Worm (Caenorhabditis elegans): ENCODE results near the gene C49C8.3.

- TF ChIP-seq ama-1 (optimal IDR thresholded peaks at IDR 0.05) (no peak), lin-13 (GFP tag; optimal IDR thresholded peaks at IDR 0.05) (no peak), snpc-4 (tag; optimal IDR thresholded peaks at IDR 0.05) (no peak), Y55F3AM.14 (GFP tag; optimal IDR thresholded peaks at IDR 0.05) (no peak), ztf-11 (tag; optimal IDR thresholded peaks at IDR 0.05) (no peak), nhr-237 (tag; optimal IDR thresholded peaks at IDR 0.05) (no peak), nhr-12 (tag; optimal IDR thresholded peaks at IDR 0.05) (no peak), C34F6.9 (tag; optimal IDR thresholded peaks at IDR 0.05) (no peak), mdl-1 (tag; optimal IDR thresholded peaks at IDR 0.05) (no peak), unc-55 (GFP tag; optimal IDR thresholded peaks at IDR 0.05) (no peak), alr-1 (tag; optimal IDR thresholded peaks at IDR 0.05) (no peak)
Observed at ce11 chrIV:8608934-8609333, 35.6 kb upstream of the C49C8.3 start, which contains the start of gene F42A9.6.
